Worm (Caenorhabditis elegans): ENCODE measurements around the gene R05D8.7.

The R05D8.7 gene

ce11 chrV:2720763-2721162 is 42.2 kb downstream of the R05D8.7 start, which contains the start of gene srt-27:
Gene srt-27, minus strand, starts transcription at chrV:2720863.
- TF ChIP-seq sma-9 (GFP tag; optimal IDR thresholded peaks at IDR 0.05) = no peak
- no peak for TF ChIP-seq sma-9 (tag; optimal IDR thresholded peaks at IDR 0.05)
- no peak for TF ChIP-seq egl-27 (tag; optimal IDR thresholded peaks at IDR 0.05)
- TF ChIP-seq nhr-129 (tag; optimal IDR thresholded peaks at IDR 0.05) = no peak
- no peak for TF ChIP-seq lin-13 (GFP tag; optimal IDR thresholded peaks at IDR 0.05)
- no peak for TF ChIP-seq F13H6.1 (tag; optimal IDR thresholded peaks at IDR 0.05)

- TF ChIP-seq fos-1 (tag; optimal IDR thresholded peaks at IDR 0.05) (no peak), elt-3 (tag; optimal IDR thresholded peaks at IDR 0.05) (no peak), ceh-16 (tag; optimal IDR thresholded peaks at IDR 0.05) (no peak), gmeb-1 (tag; optimal IDR thresholded peaks at IDR 0.05) (no peak)
Observed at ce11 chrV:2718688-2719185, 44.3 kb downstream of the R05D8.7 start, which contains the start of gene srt-29. Gene srt-29, minus strand, starts transcription at chrV:2719135.

ce11 chrV:2716933-2717332 is 46.1 kb downstream of the R05D8.7 start:
- TF ChIP-seq alr-1 (tag; optimal IDR thresholded peaks at IDR 0.05) (no peak), ztf-4 (tag; optimal IDR thresholded peaks at IDR 0.05) (no peak), aly-2 (tag; optimal IDR thresholded peaks at IDR 0.05) (no peak), snpc-4 (tag; optimal IDR thresholded peaks at IDR 0.05) (no peak), mdl-1 (tag; optimal IDR thresholded peaks at IDR 0.05) (no peak), unc-39 (tag; optimal IDR thresholded peaks at IDR 0.05) (no peak), ceh-16 (tag; optimal IDR thresholded peaks at IDR 0.05) (no peak), lin-13 (GFP tag; optimal IDR thresholded peaks at IDR 0.05) (no peak), nhr-11 (tag; optimal IDR thresholded peaks at IDR 0.05) (no peak), nhr-129 (tag; optimal IDR thresholded peaks at IDR 0.05) (no peak), nhr-23 (tag; optimal IDR thresholded peaks at IDR 0.05) (no peak)

- TF ChIP-seq nhr-25 (tag; optimal IDR thresholded peaks at IDR 0.05) (no peak), Y55F3AM.14 (GFP tag; optimal IDR thresholded peaks at IDR 0.05) (no peak), nhr-12 (tag; optimal IDR thresholded peaks at IDR 0.05) (no peak), ztf-11 (tag; optimal IDR thresholded peaks at IDR 0.05) (no peak), zag-1 (tag; optimal IDR thresholded peaks at IDR 0.05) (no peak), skn-1 (tag; optimal IDR thresholded peaks at IDR 0.05) (no peak), nhr-77 (tag; optimal IDR thresholded peaks at IDR 0.05) (no peak), F13H6.1 (tag; optimal IDR thresholded peaks at IDR 0.05) (no peak), ama-1 (optimal IDR thresholded peaks at IDR 0.05) (no peak), ZK546.5 (tag; optimal IDR thresholded peaks at IDR 0.05) (no peak), egl-27 (tag; optimal IDR thresholded peaks at IDR 0.05) (no peak)
Observed at ce11 chrV:2713532-2713931, 49.5 kb downstream of the R05D8.7 start, which contains the start of gene srt-28. Gene srt-28, minus strand, starts transcription at chrV:2713632.
